Fruit fly (Drosophila melanogaster) whole organism, embryonic: ENCODE results near the gene CG6937.

ENCODE experiments used
- Atf-2 ChIP-seq: fragments of 200-800 bp; sonication (Bioruptor generic); optimal IDR thresholded peaks from 2 replicates; lab custom pipeline; 2016; ENCODE audit warnings: missing biosample characterization, missing genetic modification characterization
- Blimp-1 ChIP-seq: fragments of 200-800 bp; sonication (Bioruptor generic); optimal IDR thresholded peaks from 3 replicates; lab custom pipeline; 2018; ENCODE audit warnings: missing biosample characterization, missing genetic modification characterization, mild to moderate bottlenecking, moderate library complexity, missing genetic modification reagents
- Bteb2 ChIP-seq: fragments of 200-800 bp; sonication (Bioruptor generic); optimal IDR thresholded peaks from 2 replicates; lab custom pipeline; 2016; ENCODE audit warnings: missing biosample characterization, missing genetic modification characterization
- CG10274 ChIP-seq: fragments of 200-800 bp; sonication (Bioruptor generic); optimal IDR thresholded peaks from 3 replicates; lab custom pipeline; 2017; ENCODE audit warnings: missing biosample characterization, mild to moderate bottlenecking, missing genetic modification characterization
- CG10462 ChIP-seq: fragments of 200-800 bp; sonication (Bioruptor generic); optimal IDR thresholded peaks from 2 replicates; lab custom pipeline; 2016; ENCODE audit warnings: missing biosample characterization, missing genetic modification characterization
- CG11247 ChIP-seq: fragments of 200-800 bp; sonication (Bioruptor generic); IDR thresholded peaks from 2 replicates; pipeline ENCODE4 v1.3.6; 2022; ENCODE audit warnings: missing biosample characterization, missing genetic modification characterization
- CG11723 ChIP-seq: fragments of 200-800 bp; sonication (Bioruptor generic); optimal IDR thresholded peaks from 2 replicates; lab custom pipeline; 2017; ENCODE audit warnings: missing biosample characterization, mild to moderate bottlenecking, missing genetic modification characterization
- CG16779 ChIP-seq: fragments of 200-800 bp; sonication (Bioruptor generic); IDR thresholded peaks from 2 replicates; pipeline ENCODE4 v1.3.6; 2022; ENCODE audit warnings: missing biosample characterization, missing genetic modification characterization
- CG17612 ChIP-seq: fragments of 200-800 bp; sonication (Bioruptor generic); IDR thresholded peaks from 2 replicates; pipeline ENCODE4 v1.3.6; 2022; ENCODE audit warnings: missing biosample characterization, missing genetic modification characterization
- CG18619 ChIP-seq: fragments of 200-800 bp; sonication (Bioruptor generic); optimal IDR thresholded peaks from 3 replicates; lab custom pipeline; 2017; ENCODE audit warnings: missing biosample characterization, mild to moderate bottlenecking, missing genetic modification characterization
- CG2889 ChIP-seq: fragments of 200-800 bp; sonication (Bioruptor generic); IDR thresholded peaks from 3 replicates; pipeline ENCODE4 v1.3.6; 2022; ENCODE audit warnings: missing biosample characterization, missing genetic modification characterization
- CG31224 ChIP-seq: fragments of 200-800 bp; sonication (Bioruptor generic); IDR thresholded peaks from 2 replicates; pipeline ENCODE4 v1.3.6; 2022; ENCODE audit warnings: missing biosample characterization, missing genetic modification characterization
- CG31365 ChIP-seq: fragments of 200-800 bp; sonication (Bioruptor generic); optimal IDR thresholded peaks from 2 replicates; lab custom pipeline; 2018; ENCODE audit warnings: missing biosample characterization, mild to moderate bottlenecking, missing genetic modification characterization
- CG3281 ChIP-seq: fragments of 200-800 bp; sonication (Bioruptor generic); optimal IDR thresholded peaks from 3 replicates; lab custom pipeline; 2017; ENCODE audit warnings: missing biosample characterization, mild to moderate bottlenecking, missing genetic modification characterization
- CG3726 ChIP-seq: fragments of 200-800 bp; sonication (Bioruptor generic); IDR thresholded peaks from 3 replicates; pipeline ENCODE4, ENCODE4 v1.3.6; 2022; ENCODE audit warnings: missing biosample characterization, missing genetic modification characterization
- CG42726 ChIP-seq: fragments of 200-800 bp; sonication (Bioruptor generic); IDR thresholded peaks from 2 replicates; pipeline ENCODE4 v1.3.6; 2022; ENCODE audit warnings: missing biosample characterization, missing genetic modification characterization; ENCODE audit not compliant: partially characterized antibody
- CG4404 ChIP-seq: fragments of 200-800 bp; sonication (Bioruptor generic); IDR thresholded peaks from 2 replicates; pipeline ENCODE4 v1.3.6; 2022; ENCODE audit warnings: missing biosample characterization, missing genetic modification characterization
- CG6175 ChIP-seq: fragments of 200-800 bp; sonication (Bioruptor generic); IDR thresholded peaks from 3 replicates; pipeline ENCODE4 v1.3.6; 2022; ENCODE audit warnings: missing biosample characterization, missing genetic modification characterization
- CG6854 ChIP-seq: fragments of 200-800 bp; sonication (Bioruptor generic); optimal IDR thresholded peaks from 3 replicates; lab custom pipeline; 2017; ENCODE audit warnings: missing biosample characterization, mild to moderate bottlenecking, missing genetic modification characterization
- CG8359 ChIP-seq: fragments of 200-800 bp; sonication (Bioruptor generic); optimal IDR thresholded peaks from 2 replicates; lab custom pipeline; 2017; ENCODE audit warnings: missing biosample characterization, mild to moderate bottlenecking, missing genetic modification characterization, borderline replicate concordance
- CG8924 ChIP-seq: fragments of 200-800 bp; optimal IDR thresholded peaks from 3 replicates; lab custom pipeline; 2019; ENCODE audit warnings: missing biosample characterization, mild to moderate bottlenecking, missing genetic modification characterization, moderate library complexity
- D ChIP-seq, 2 experiments: fragments of 200-800 bp in 1 of 2; fragments of >200 bp in 1 of 2; sonication (Bioruptor generic) in 1 of 2; optimal IDR thresholded peaks; 2 replicates in 1 of 2; 3 replicates in 1 of 2; lab custom pipeline; 2017; ENCODE audit warnings: mild to moderate bottlenecking in 1 of 2, missing biosample characterization in 1 of 2, missing genetic modification characterization in 1 of 2, missing genetic modification reagents in 1 of 2
- Dad ChIP-seq: fragments of 200-800 bp; sonication (Bioruptor generic); optimal IDR thresholded peaks from 3 replicates; lab custom pipeline; 2016; ENCODE audit warnings: missing biosample characterization, missing genetic modification characterization
- Dp ChIP-seq: fragments of 200-800 bp; sonication (Bioruptor generic); optimal IDR thresholded peaks from 2 replicates; lab custom pipeline; 2018; ENCODE audit warnings: missing biosample characterization, mild to moderate bottlenecking, missing genetic modification characterization, moderate library complexity
- Dref ChIP-seq: fragments of 200-800 bp; sonication (Bioruptor generic); IDR thresholded peaks from 2 replicates; pipeline ENCODE4 v1.3.6; 2022; ENCODE audit warnings: missing biosample characterization, missing genetic modification characterization
- ERR ChIP-seq: fragments of 200-800 bp; sonication (Bioruptor generic); optimal IDR thresholded peaks from 2 replicates; lab custom pipeline; 2016; ENCODE audit warnings: missing biosample characterization, missing genetic modification characterization
- HLH3B ChIP-seq: fragments of 200-800 bp; sonication (Bioruptor generic); IDR thresholded peaks from 2 replicates; pipeline ENCODE4 v1.3.6; 2022; ENCODE audit warnings: missing biosample characterization, missing genetic modification characterization
- Med ChIP-seq: fragments of 200-800 bp; sonication (Bioruptor generic); peaks from one replicate; lab custom pipeline; 2016; ENCODE audit warnings: missing biosample characterization, missing genetic modification characterization, mild to moderate bottlenecking, inconsistent platforms, moderate library complexity
- Pdp1 ChIP-seq, 2 experiments: fragments of 200-800 bp; sonication (Bioruptor generic); optimal IDR thresholded peaks; 3 replicates each; lab custom pipeline; 2016; ENCODE audit warnings: missing biosample characterization in 2 of 2, missing genetic modification characterization in 2 of 2, mild to moderate bottlenecking in 1 of 2, moderate library complexity in 1 of 2
- amos ChIP-seq: fragments of 200-800 bp; sonication (Bioruptor generic); IDR thresholded peaks from 2 replicates; pipeline ENCODE4 v1.3.6; 2022; ENCODE audit warnings: missing biosample characterization, missing genetic modification characterization; ENCODE audit not compliant: partially characterized antibody
- ato ChIP-seq: fragments of 200-800 bp; sonication (Bioruptor generic); IDR thresholded peaks from 2 replicates; pipeline ENCODE4 v1.3.6; 2022; ENCODE audit warnings: missing biosample characterization, missing genetic modification characterization; ENCODE audit not compliant: partially characterized antibody
- br ChIP-seq: fragments of >200 bp; optimal IDR thresholded peaks from 2 replicates; lab custom pipeline; 2017
- crc ChIP-seq: fragments of 200-800 bp; sonication (Bioruptor generic); optimal IDR thresholded peaks from 2 replicates; lab custom pipeline; 2016; ENCODE audit warnings: missing biosample characterization, missing genetic modification characterization
- gem ChIP-seq: fragments of 200-800 bp; sonication (Bioruptor generic); optimal IDR thresholded peaks from 2 replicates; lab custom pipeline; 2019; ENCODE audit warnings: missing biosample characterization, mild to moderate bottlenecking, missing genetic modification characterization, moderate library complexity
- gt ChIP-seq: fragments of 200-800 bp; sonication (Bioruptor generic); IDR thresholded peaks from 2 replicates; pipeline ENCODE4 v1.3.6; 2022; ENCODE audit warnings: missing biosample characterization, missing genetic modification characterization
- her ChIP-seq: fragments of 200-800 bp; sonication (Bioruptor generic); optimal IDR thresholded peaks from 2 replicates; lab custom pipeline; 2016; ENCODE audit warnings: missing biosample characterization, missing genetic modification characterization
- hth ChIP-seq: fragments of >200 bp; optimal IDR thresholded peaks from 2 replicates; lab custom pipeline; 2017; ENCODE audit warnings: inconsistent platforms
- jigr1 ChIP-seq: fragments of 200-800 bp; sonication (Bioruptor generic); IDR thresholded peaks from 3 replicates; pipeline ENCODE4 v1.3.6; 2022; ENCODE audit warnings: missing biosample characterization, missing genetic modification characterization
- jumu ChIP-seq: fragments of 200-800 bp; sonication (Bioruptor generic); optimal IDR thresholded peaks from 3 replicates; lab custom pipeline; 2016; ENCODE audit warnings: missing biosample characterization, missing genetic modification characterization
- lbe ChIP-seq: fragments of 200-800 bp; sonication (Bioruptor generic); optimal IDR thresholded peaks from 2 replicates; lab custom pipeline; 2016; ENCODE audit warnings: missing biosample characterization, mild to moderate bottlenecking, missing genetic modification characterization
- luna ChIP-seq: fragments of 200-800 bp; sonication (Bioruptor generic); optimal IDR thresholded peaks from 2 replicates; lab custom pipeline; 2016; ENCODE audit warnings: missing biosample characterization, missing genetic modification characterization
- prd ChIP-seq, 3 experiments: fragments of >200 bp in 2 of 3; fragments of 200-800 bp in 1 of 3; sonication (Bioruptor generic) in 1 of 3; optimal IDR thresholded peaks in 2 of 3; IDR thresholded peaks in 1 of 3; 2 replicates in 2 of 3; 3 replicates in 1 of 3; pipeline versions ENCODE4 v1.3.6 to Lab custom; 2017 to 2022; ENCODE audit warnings: missing biosample characterization in 1 of 3, missing genetic modification characterization in 1 of 3
- pros ChIP-seq: fragments of 200-800 bp; sonication (Bioruptor generic); optimal IDR thresholded peaks from 3 replicates; lab custom pipeline; 2019; ENCODE audit warnings: missing biosample characterization, mild to moderate bottlenecking, missing genetic modification characterization, moderate library complexity
- ro ChIP-seq: fragments of 200-800 bp; sonication (Bioruptor generic); IDR thresholded peaks from 2 replicates; pipeline ENCODE4 v1.3.6; 2022; ENCODE audit warnings: missing biosample characterization, missing genetic modification characterization
- seq ChIP-seq: fragments of 200-800 bp; sonication (Bioruptor generic); IDR thresholded peaks from 2 replicates; pipeline ENCODE4 v1.3.6; 2022; ENCODE audit warnings: missing biosample characterization, missing genetic modification characterization
- slp2 ChIP-seq: fragments of 200-800 bp; sonication (Bioruptor generic); optimal IDR thresholded peaks from 2 replicates; lab custom pipeline; 2016; ENCODE audit warnings: missing biosample characterization, missing genetic modification characterization
- ssp ChIP-seq: fragments of 200-800 bp; sonication (Bioruptor generic); IDR thresholded peaks from 2 replicates; pipeline ENCODE4 v1.3.6; 2022; ENCODE audit warnings: missing biosample characterization, missing genetic modification characterization
- stc ChIP-seq: fragments of 200-800 bp; sonication (Bioruptor generic); IDR thresholded peaks from 2 replicates; pipeline ENCODE4 v1.3.6; 2022; ENCODE audit warnings: missing biosample characterization, missing genetic modification characterization
- trem ChIP-seq: fragments of 200-800 bp; optimal IDR thresholded peaks from 3 replicates; lab custom pipeline; 2019; ENCODE audit warnings: missing biosample characterization, mild to moderate bottlenecking, missing genetic modification characterization, moderate library complexity
- trh ChIP-seq: fragments of 200-800 bp; sonication (Bioruptor generic); optimal IDR thresholded peaks from 2 replicates; lab custom pipeline; 2016; ENCODE audit warnings: missing biosample characterization, missing genetic modification characterization
- wor ChIP-seq: fragments of 200-800 bp; sonication (Bioruptor generic); IDR thresholded peaks from 2 replicates; pipeline ENCODE4 v1.3.6; 2022; ENCODE audit warnings: missing biosample characterization, missing genetic modification characterization
- zen2 ChIP-seq: fragments of 200-800 bp; sonication (Bioruptor generic); IDR thresholded peaks from 3 replicates; pipeline ENCODE4 v1.3.6; 2022; ENCODE audit warnings: missing biosample characterization, missing genetic modification characterization; ENCODE audit not compliant: partially characterized antibody

Gene CG6937

DNA sequence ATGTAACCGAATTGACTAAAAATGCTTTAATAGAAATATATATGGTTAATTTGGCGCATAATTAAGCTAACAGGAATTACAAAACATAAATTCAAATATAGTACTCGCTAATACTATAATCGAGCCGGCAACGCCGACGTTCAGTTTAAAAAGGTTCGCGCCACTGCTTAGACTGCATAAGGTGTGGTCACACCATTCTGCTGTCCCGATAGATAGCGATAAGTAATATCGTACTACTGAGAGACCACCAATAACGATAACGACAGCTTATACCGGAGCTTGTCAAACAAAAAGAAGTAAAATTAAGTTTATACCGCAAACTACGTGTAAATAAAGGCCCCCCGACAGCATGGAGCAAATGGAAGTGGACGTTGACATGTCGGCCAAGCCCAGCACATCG is 4.0 kb upstream of the CG6937 start, which contains the start of gene CSN6 (continued):
- TF ChIP-seq CG31365 (tag; lab: Kevin White, UChicago) (no peak), CG6175 (no peak), CG18619 (no peak), pros (GFP tag; lab: Kevin White, UChicago) (no peak), CG3281 (GFP tag; lab: Kevin White, UChicago) (no peak), Med (peak; percentile 90), trem (tag; lab: Kevin White, UChicago) (peak; percentile 75), CG8359 (GFP tag; lab: Kevin White, UChicago) (no peak), ssp (no peak), Bteb2 (no peak), CG3726 (GFP tag; lab: Robert Waterston, UW) (no peak), jumu (GFP tag; lab: Kevin White, UChicago) (peak; percentile 16), CG6854 (no peak), hth (no peak), ato (peak; percentile 86), br (lab: Kevin White, UChicago) (no peak), gt (GFP tag; lab: Robert Waterston, UW) (no peak), CG4404 (GFP tag; lab: Robert Waterston, UW) (no peak), ERR (peak; percentile 18), gem (tag; lab: Kevin White, UChicago) (no peak), Dp (GFP tag; lab: Kevin White, UChicago) (peak; percentile 87), CG11723 (GFP tag; lab: Kevin White, UChicago) (no peak), HLH3B (GFP tag; lab: Robert Waterston, UW) (no peak), lbe (GFP tag; lab: Kevin White, UChicago) (no peak), zen2 (GFP tag; lab: Robert Waterston, UW) (peak; percentile 62; the same call in 2 of the 3 replicates), CG42726 (GFP tag; lab: Robert Waterston, UW) (peak; percentile 92), CG10462 (no peak), CG2889 (GFP tag; lab: Robert Waterston, UW) (no peak), Dad (GFP tag; lab: Kevin White, UChicago) (no peak), wor (GFP tag; lab: Robert Waterston, UW) (no peak), Atf-2 (GFP tag; lab: Kevin White, UChicago) (no peak), CG11247 (GFP tag; lab: Robert Waterston, UW) (no peak), CG17612 (GFP tag; lab: Robert Waterston, UW) (no peak), prd (optimal IDR thresholded peaks at IDR 0.05; lab: Kevin White, UChicago) (no peak), prd (GFP tag; IDR thresholded peaks at IDR 0.05; lab: Robert Waterston, UW) (no peak), ro (GFP tag; lab: Robert Waterston, UW) (no peak), amos (GFP tag; lab: Robert Waterston, UW) (peak; percentile 84), D (optimal IDR thresholded peaks at IDR 0.05; lab: Kevin White, UChicago) (no peak), D (GFP tag; optimal IDR thresholded peaks at IDR 0.05; lab: Kevin White, UChicago) (no peak), CG8924 (tag; lab: Kevin White, UChicago) (no peak), Blimp-1 (no peak), jigr1 (GFP tag; lab: Robert Waterston, UW) (no peak), stc (GFP tag; lab: Robert Waterston, UW) (no peak), trh (no peak), CG31224 (GFP tag; lab: Robert Waterston, UW) (no peak), her (GFP tag; lab: Kevin White, UChicago) (peak; percentile 4), slp2 (GFP tag; lab: Kevin White, UChicago) (no peak), crc (GFP tag; lab: Kevin White, UChicago) (no peak), Dref (GFP tag; lab: Robert Waterston, UW) (peak; percentile 93), CG10274 (GFP tag; lab: Kevin White, UChicago) (no peak), CG16779 (GFP tag; lab: Robert Waterston, UW) (0 out of 2 replicates have a peak, but pooled peaks have one; percentile 28), Pdp1 (GFP tag; optimal IDR thresholded peaks at IDR 0.05; lab: Kevin White, UChicago) (peak in 1 of 2 experiments; percentile 66), seq (no peak), luna (no peak)
